Fruit fly (Drosophila melanogaster) whole organism, wandering third instar larva: ENCODE data around the gene CG8236.

Source experiments
- Abd-B ChIP-seq: fragments of >200 bp; optimal IDR thresholded peaks from 2 replicates; lab custom pipeline; 2017; ENCODE audit warnings: missing biosample characterization, missing genetic modification characterization
- CG32264 ChIP-seq: fragments of 200-800 bp; sonication (Bioruptor generic); optimal IDR thresholded peaks from 2 replicates; lab custom pipeline; 2016; ENCODE audit warnings: missing biosample characterization, missing genetic modification characterization
- CG9705 ChIP-seq: fragments of 200-800 bp; sonication (Bioruptor generic); optimal IDR thresholded peaks from 2 replicates; lab custom pipeline; 2018; ENCODE audit warnings: missing biosample characterization, mild to moderate bottlenecking, missing genetic modification characterization
- CrebA ChIP-seq: fragments of 200-800 bp; sonication (Bioruptor generic); optimal IDR thresholded peaks from 2 replicates; lab custom pipeline; 2016; ENCODE audit warnings: missing biosample characterization, mild to moderate bottlenecking, missing genetic modification characterization, borderline replicate concordance
- Dif ChIP-seq: fragments of 200-275, 200-300 bp; sonication (Bioruptor generic); optimal IDR thresholded peaks from 2 replicates; lab custom pipeline; 2018; ENCODE audit warnings: missing biosample characterization, missing genetic modification characterization; ENCODE audit not compliant: partially characterized antibody
- HLH106 ChIP-seq: fragments of 200-800 bp; optimal IDR thresholded peaks from 3 replicates; lab custom pipeline; 2019; ENCODE audit warnings: missing biosample characterization, mild to moderate bottlenecking, missing genetic modification characterization, moderate library complexity
- Hnf4 ChIP-seq: fragments of 200-800 bp; sonication (Bioruptor generic); optimal IDR thresholded peaks from 2 replicates; lab custom pipeline; 2016; ENCODE audit warnings: missing biosample characterization, mild to moderate bottlenecking, missing genetic modification characterization
- Hr78 ChIP-seq: fragments of >200 bp; optimal IDR thresholded peaks from 2 replicates; lab custom pipeline; 2017; ENCODE audit warnings: missing biosample characterization, missing genetic modification characterization
- Hr83 ChIP-seq: fragments of 200-300 bp; sonication (Bioruptor generic); optimal IDR thresholded peaks from 2 replicates; lab custom pipeline; 2016; ENCODE audit warnings: missing biosample characterization, mild to moderate bottlenecking, missing genetic modification characterization, moderate library complexity; ENCODE audit not compliant: poor library complexity, severe bottlenecking
- Jra ChIP-seq: sonication (Bioruptor generic); optimal IDR thresholded peaks from 2 replicates; lab custom pipeline; 2016; ENCODE audit warnings: missing biosample characterization, missing genetic modification characterization
- Mio ChIP-seq: sonication (Bioruptor generic); optimal IDR thresholded peaks from 2 replicates; lab custom pipeline; 2016; ENCODE audit warnings: missing biosample characterization, missing genetic modification characterization
- Myc ChIP-seq: fragments of >200 bp; optimal IDR thresholded peaks from 2 replicates; lab custom pipeline; 2017
- N ChIP-seq: fragments of >200 bp; optimal IDR thresholded peaks from 2 replicates; lab custom pipeline; 2018; ENCODE audit warnings: missing biosample characterization, missing external identifiers, missing genetic modification characterization
- OdsH ChIP-seq: fragments of 200-800 bp; sonication (Bioruptor generic); optimal IDR thresholded peaks from 2 replicates; lab custom pipeline; 2016; ENCODE audit warnings: missing biosample characterization, mild to moderate bottlenecking, missing genetic modification characterization
- Rel ChIP-seq, 2 experiments: fragments of 200-800 bp; sonication (Bioruptor generic) in 1 of 2; optimal IDR thresholded peaks; 2 replicates in 1 of 2; 3 replicates in 1 of 2; lab custom pipeline; 2016 to 2019; ENCODE audit warnings: mild to moderate bottlenecking in 2 of 2, missing biosample characterization in 2 of 2, missing genetic modification characterization in 2 of 2, moderate library complexity in 1 of 2
- Sp1 ChIP-seq: fragments of 200-800 bp; sonication (Bioruptor generic); optimal IDR thresholded peaks from 3 replicates; lab custom pipeline; 2019; ENCODE audit warnings: missing biosample characterization, mild to moderate bottlenecking, missing genetic modification characterization, moderate library complexity
- Vsx2 ChIP-seq: fragments of 200-300, 225-300 bp; sonication (Bioruptor generic); optimal IDR thresholded peaks from 2 replicates; lab custom pipeline; 2018; ENCODE audit warnings: missing biosample characterization, missing genetic modification characterization; ENCODE audit not compliant: partially characterized antibody
- br ChIP-seq: fragments of 200-800 bp; sonication (Bioruptor generic); optimal IDR thresholded peaks from 2 replicates; lab custom pipeline; 2016; ENCODE audit warnings: missing biosample characterization, missing genetic modification characterization
- brk ChIP-seq: fragments of 200-800 bp; sonication (Bioruptor generic); optimal IDR thresholded peaks from 2 replicates; lab custom pipeline; 2016; ENCODE audit warnings: missing biosample characterization, mild to moderate bottlenecking, missing genetic modification characterization
- dl ChIP-seq, 2 experiments: fragments of 175-275, 200-275 bp in 1 of 2; fragments of 200-275 bp in 1 of 2; sonication (Bioruptor generic); optimal IDR thresholded peaks; lab custom pipeline; 2018; ENCODE audit warnings: mild to moderate bottlenecking in 2 of 2, missing biosample characterization in 2 of 2, missing genetic modification characterization in 2 of 2, moderate library complexity in 2 of 2; ENCODE audit not compliant: partially characterized antibody in 2 of 2, insufficient read depth in 1 of 2
- dmrt93B ChIP-seq: fragments of 200-800 bp; sonication (Bioruptor generic); optimal IDR thresholded peaks from 2 replicates; lab custom pipeline; 2018; ENCODE audit warnings: missing biosample characterization, mild to moderate bottlenecking, missing genetic modification characterization
- dsf ChIP-seq: sonication (Bioruptor generic); optimal IDR thresholded peaks from 2 replicates; lab custom pipeline; 2016; ENCODE audit warnings: missing biosample characterization, missing genetic modification characterization, borderline replicate concordance
- ey ChIP-seq: fragments of 200-800 bp; sonication (Bioruptor generic); optimal IDR thresholded peaks from 2 replicates; lab custom pipeline; 2016; ENCODE audit warnings: missing biosample characterization, missing genetic modification characterization
- foxo ChIP-seq, 2 experiments: fragments of 200-800 bp; sonication (Bioruptor generic); optimal IDR thresholded peaks; 2 replicates in 1 of 2; 3 replicates in 1 of 2; lab custom pipeline; 2016 to 2017; ENCODE audit warnings: missing biosample characterization in 2 of 2, missing genetic modification characterization in 2 of 2
- fru ChIP-seq: fragments of 200-800 bp; sonication (Bioruptor generic); optimal IDR thresholded peaks from 3 replicates; lab custom pipeline; 2016; ENCODE audit warnings: missing biosample characterization, mild to moderate bottlenecking, missing genetic modification characterization
- h ChIP-seq: fragments of 200-800 bp; sonication (Bioruptor generic); optimal IDR thresholded peaks from 3 replicates; lab custom pipeline; 2016; ENCODE audit warnings: missing biosample characterization, mild to moderate bottlenecking, missing genetic modification characterization
- jim ChIP-seq: fragments of 175-275, 200-325 bp; sonication (Bioruptor generic); optimal IDR thresholded peaks from 2 replicates; lab custom pipeline; 2016; ENCODE audit warnings: missing biosample characterization, mild to moderate bottlenecking, missing genetic modification characterization
- lola ChIP-seq: fragments of >200 bp; optimal IDR thresholded peaks from 2 replicates; lab custom pipeline; 2017; ENCODE audit warnings: missing biosample characterization, missing genetic modification characterization
- pan ChIP-seq: fragments of >200 bp; optimal IDR thresholded peaks from 2 replicates; lab custom pipeline; 2017
- psq ChIP-seq: fragments of 200-800 bp; sonication (Bioruptor generic); optimal IDR thresholded peaks from 3 replicates; lab custom pipeline; 2017; ENCODE audit warnings: missing biosample characterization, mild to moderate bottlenecking, missing genetic modification characterization, moderate library complexity
- rgr ChIP-seq: fragments of 200-800 bp; sonication (Bioruptor generic); optimal IDR thresholded peaks from 3 replicates; lab custom pipeline; 2016; ENCODE audit warnings: missing biosample characterization, mild to moderate bottlenecking, missing genetic modification characterization
- sage ChIP-seq: fragments of 200-800 bp; sonication (Bioruptor generic); optimal IDR thresholded peaks from 2 replicates; lab custom pipeline; 2016; ENCODE audit warnings: missing biosample characterization, mild to moderate bottlenecking, missing genetic modification characterization
- sv ChIP-seq: fragments of 200-800 bp; sonication (Bioruptor generic); optimal IDR thresholded peaks from 3 replicates; lab custom pipeline; 2016; ENCODE audit warnings: missing biosample characterization, missing genetic modification characterization
- tai ChIP-seq: sonication (Bioruptor generic); optimal IDR thresholded peaks from 2 replicates; lab custom pipeline; 2016; ENCODE audit warnings: missing biosample characterization, missing genetic modification characterization
- usp ChIP-seq: fragments of >200 bp; optimal IDR thresholded peaks from 2 replicates; lab custom pipeline; 2017; ENCODE audit warnings: missing biosample characterization, missing genetic modification characterization
- woc ChIP-seq: sonication (Bioruptor generic); optimal IDR thresholded peaks from 2 replicates; lab custom pipeline; 2016; ENCODE audit warnings: missing biosample characterization, mild to moderate bottlenecking, missing genetic modification characterization

The CG8236 gene

DNA sequence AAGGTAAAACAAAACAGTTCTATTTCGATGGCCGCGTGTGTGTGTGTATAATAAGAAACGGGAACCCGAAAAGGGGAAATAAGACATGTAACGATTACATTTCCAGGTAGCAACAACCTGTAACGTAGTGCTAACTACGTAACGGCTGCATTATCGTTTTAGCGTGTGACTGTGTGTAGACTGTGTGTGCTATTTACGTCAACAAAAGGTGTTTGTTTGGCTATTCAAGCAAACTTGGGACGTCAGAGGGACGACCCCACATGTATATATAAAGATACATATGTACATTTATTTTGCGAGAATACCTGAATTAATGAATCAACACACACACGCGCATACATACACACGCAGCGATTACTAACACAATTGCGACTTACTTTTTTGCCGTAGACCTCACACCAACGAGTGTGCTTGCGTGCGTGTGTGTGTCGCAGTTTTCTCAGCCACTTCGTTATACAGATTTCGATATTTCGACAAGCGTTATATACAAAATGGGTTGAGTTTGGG, 50.4 kb downstream of the CG8236 start (continued):
- TF ChIP-seq N (GFP tag; lab: Kevin White, UChicago) (no peak), Dif (GFP tag; lab: Kevin White, UChicago) (no peak)

DNA sequence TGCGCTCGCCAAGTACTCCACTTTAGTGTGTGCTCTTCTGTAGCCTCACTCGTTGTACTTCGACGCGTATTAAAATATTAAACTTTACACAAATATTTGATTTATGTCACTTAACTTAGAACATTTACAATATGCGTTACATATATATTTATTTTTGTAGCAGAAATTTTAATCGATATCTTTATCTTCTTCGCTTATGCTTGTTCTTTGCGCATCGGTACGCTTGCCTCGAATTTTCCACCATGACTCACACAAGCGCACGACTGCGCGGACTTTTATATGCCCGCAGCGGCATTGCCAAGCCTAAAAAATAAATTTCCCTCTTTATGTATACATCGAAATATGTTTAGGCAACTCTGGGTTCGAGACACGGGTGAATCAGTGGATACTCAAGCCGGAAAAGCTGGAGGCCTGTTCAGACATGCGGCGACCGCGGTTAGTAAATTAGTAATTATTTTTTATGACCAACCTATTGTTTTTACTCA, 51.3 kb downstream of the CG8236 start, which contains the start of gene aqz:
Gene aqz (minus strand): TSS at position 255 of the 485 bp plus-strand sequence.
- TF ChIP-seq ey (GFP tag; lab: Kevin White, UChicago) = peak; percentile 33
- peak; percentile 5 for TF ChIP-seq jim (GFP tag; lab: Kevin White, UChicago)
- no peak for TF ChIP-seq OdsH (GFP tag; lab: Kevin White, UChicago)
- no peak for TF ChIP-seq N (GFP tag; lab: Kevin White, UChicago)
- TF ChIP-seq brk (GFP tag; lab: Kevin White, UChicago) = peak; percentile 8
- TF ChIP-seq sv = peak; percentile 46
- peak; percentile 59 for TF ChIP-seq Hnf4
- TF ChIP-seq dsf = peak; percentile 5
- TF ChIP-seq pan (lab: Kevin White, UChicago) = no peak
- TF ChIP-seq usp (GFP tag; lab: Kevin White, UChicago) = no peak
- TF ChIP-seq sage (GFP tag; lab: Kevin White, UChicago) = peak; percentile 16
- TF ChIP-seq woc (GFP tag; lab: Kevin White, UChicago) = peak; percentile 4
- TF ChIP-seq Dif (GFP tag; lab: Kevin White, UChicago) = peak; percentile 54
- TF ChIP-seq rgr (GFP tag; lab: Kevin White, UChicago) = peak; percentile 56
- TF ChIP-seq tai (GFP tag; lab: Kevin White, UChicago) = peak; percentile 50
- no peak for TF ChIP-seq Abd-B
- TF ChIP-seq dl (GFP tag; optimal IDR thresholded peaks at IDR 0.05; lab: Kevin White, UChicago; ENCODE audit: insufficient read depth in 1 of 2, partially characterized antibody in 2 of 2) = no peak
- peak; percentile 65 for TF ChIP-seq Sp1 (GFP tag; lab: Kevin White, UChicago)
- TF ChIP-seq dmrt93B (GFP tag; lab: Kevin White, UChicago) = no peak
- peak; percentile 56 for TF ChIP-seq fru (GFP tag; lab: Kevin White, UChicago)
- TF ChIP-seq Hr78 (GFP tag; lab: Kevin White, UChicago) = no peak
- peak; percentile 90 for TF ChIP-seq Hr83 (GFP tag; lab: Kevin White, UChicago)
- TF ChIP-seq foxo (GFP tag; optimal IDR thresholded peaks at IDR 0.05; lab: Kevin White, UChicago) = peak in 1 of 2 experiments; percentile 51
- TF ChIP-seq CrebA = no peak
- TF ChIP-seq CG9705 (GFP tag; lab: Kevin White, UChicago) = peak; percentile 48
- no peak for TF ChIP-seq CG32264
- TF ChIP-seq Mio (GFP tag; lab: Kevin White, UChicago) = no peak
- peak; percentile 24 for TF ChIP-seq psq (GFP tag; lab: Kevin White, UChicago)
- TF ChIP-seq Vsx2 (GFP tag; lab: Kevin White, UChicago) = no peak
- TF ChIP-seq lola = no peak
- TF ChIP-seq Rel (GFP tag; optimal IDR thresholded peaks at IDR 0.05; lab: Kevin White, UChicago) = no peak
- TF ChIP-seq Rel (tag; optimal IDR thresholded peaks at IDR 0.05; lab: Kevin White, UChicago) = peak; percentile 74
- TF ChIP-seq h (GFP tag; lab: Kevin White, UChicago) = peak; percentile 79
- TF ChIP-seq br (GFP tag; lab: Kevin White, UChicago) = peak; percentile 45
- peak; percentile 57 for TF ChIP-seq Myc
- peak; percentile 97 for TF ChIP-seq Jra (GFP tag; lab: Kevin White, UChicago)
- peak; percentile 55 for TF ChIP-seq HLH106 (tag; lab: Kevin White, UChicago)
